Worm (Caenorhabditis elegans) whole organism, dauer: Measurements from ENCODE around the gene thn-2.

Experiments
- unc-62 ChIP-seq: sonication (generic microtip); optimal IDR thresholded peaks from 2 replicates; lab custom pipeline; 2017; ENCODE audit warnings: missing biosample characterization, missing genetic modification reagents, missing genetic modification characterization

thn-2 gene

ce11 chrIV:12382864-12383263, at the start of gene thn-2:
Gene thn-2 (plus strand): TSS chrIV:12383170.
- TF ChIP-seq unc-62 (GFP tag; lab: Kevin White, UChicago), result no peak

ce11 chrIV:12334142-12334541, 48.8 kb upstream of the thn-2 start:
- TF ChIP-seq unc-62 (GFP tag; lab: Kevin White, UChicago), result no peak

DNA sequence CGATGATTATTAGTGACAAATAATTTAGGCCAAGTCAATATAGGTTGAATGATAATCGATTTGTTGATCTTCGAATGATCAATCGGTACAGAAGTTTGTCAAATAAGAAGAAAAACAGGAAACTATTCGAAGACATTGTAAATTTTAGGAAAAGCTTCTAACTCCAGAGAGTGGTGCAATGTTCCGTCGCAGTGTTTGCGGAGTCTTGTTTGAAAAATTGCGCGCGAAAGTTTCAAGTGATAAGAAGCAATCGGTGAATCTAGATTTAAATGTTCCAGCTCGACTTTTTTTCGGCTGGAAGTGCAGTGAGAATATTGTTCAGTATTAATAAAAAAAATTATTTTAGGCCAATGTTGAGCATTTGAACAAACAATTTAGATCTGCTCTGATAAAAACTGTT, 48.3 kb upstream of the thn-2 start:
- no peak for TF ChIP-seq unc-62 (GFP tag; lab: Kevin White, UChicago)

- TF ChIP-seq unc-62 (GFP tag; lab: Kevin White, UChicago), result no peak
These were observed 47.7 kb upstream of the thn-2 start for ce11 chrIV:12335248-12335647.

- no peak for TF ChIP-seq unc-62 (GFP tag; lab: Kevin White, UChicago)
These were observed 47.2 kb upstream of the thn-2 start, which contains the start of gene F19B6.1 for ce11 chrIV:12335798-12336197. Gene F19B6.1 (minus strand): TSS chrIV:12336075.

DNA sequence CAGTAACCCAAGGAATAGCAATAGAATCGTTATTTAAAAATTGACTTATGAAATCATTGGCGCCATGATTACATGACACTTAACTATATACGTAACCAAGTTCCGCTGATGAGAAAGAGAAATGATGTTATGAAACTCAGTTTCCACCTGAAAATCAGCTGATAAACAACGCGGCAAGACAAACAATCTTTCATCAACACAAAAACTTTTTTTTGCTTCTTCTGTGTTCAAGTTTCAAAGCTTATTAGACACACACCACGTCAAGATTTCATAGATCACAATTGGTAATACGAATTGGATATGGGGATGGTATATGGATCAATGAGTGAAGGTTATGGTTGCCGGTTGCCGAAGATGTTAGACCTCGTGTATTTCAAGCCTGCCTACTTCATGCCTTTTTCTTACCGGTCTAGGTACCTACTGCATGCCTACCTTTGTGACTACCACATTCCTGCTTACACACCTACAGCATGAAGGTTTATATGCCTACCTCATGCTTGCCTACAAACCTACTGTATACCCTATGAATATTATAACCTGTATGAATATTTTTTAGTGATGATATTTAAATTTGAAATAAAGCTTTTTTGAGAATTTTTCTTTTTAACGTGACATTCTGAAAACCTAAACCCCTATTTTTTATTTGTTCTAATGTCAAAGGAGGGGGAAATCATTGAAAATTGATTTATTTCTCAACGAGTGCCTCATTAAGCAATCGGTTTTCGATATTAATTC, 45.9 kb upstream of the thn-2 start, which contains the start of the genes F19B6.10 and wht-5:
F19B6.10 (plus strand) TSS at position 301 of the 735 bp plus-strand sequence.
wht-5 (plus strand) TSS at position 685 of the 735 bp plus-strand sequence.
- no peak for TF ChIP-seq unc-62 (GFP tag; lab: Kevin White, UChicago)

DNA sequence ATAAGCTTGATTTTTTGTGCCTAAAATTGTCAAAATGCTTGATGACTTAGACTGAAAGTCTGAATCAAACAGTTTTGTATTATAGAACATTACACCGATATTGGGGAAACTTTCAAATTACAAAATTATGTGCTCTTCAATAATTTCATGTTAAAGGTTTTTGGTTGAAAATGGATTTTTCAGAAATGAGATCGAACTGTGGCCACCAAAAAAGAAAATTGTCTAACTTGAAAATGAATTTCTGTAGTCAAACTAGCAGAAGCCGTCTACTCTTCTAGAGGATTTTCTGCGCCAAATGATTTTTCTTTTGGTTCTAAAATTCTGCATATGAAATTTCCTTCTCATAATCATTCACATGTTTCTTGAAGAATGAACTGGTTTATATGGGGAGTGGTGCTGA, 42.1 kb upstream of the thn-2 start:
- TF ChIP-seq unc-62 (GFP tag; lab: Kevin White, UChicago), result no peak

ce11 chrIV:12349639-12350038, 33.3 kb upstream of the thn-2 start, which contains the start of gene best-22:
Gene best-22 (plus strand): TSS chrIV:12349939.
- TF ChIP-seq unc-62 (GFP tag; lab: Kevin White, UChicago), result no peak

DNA sequence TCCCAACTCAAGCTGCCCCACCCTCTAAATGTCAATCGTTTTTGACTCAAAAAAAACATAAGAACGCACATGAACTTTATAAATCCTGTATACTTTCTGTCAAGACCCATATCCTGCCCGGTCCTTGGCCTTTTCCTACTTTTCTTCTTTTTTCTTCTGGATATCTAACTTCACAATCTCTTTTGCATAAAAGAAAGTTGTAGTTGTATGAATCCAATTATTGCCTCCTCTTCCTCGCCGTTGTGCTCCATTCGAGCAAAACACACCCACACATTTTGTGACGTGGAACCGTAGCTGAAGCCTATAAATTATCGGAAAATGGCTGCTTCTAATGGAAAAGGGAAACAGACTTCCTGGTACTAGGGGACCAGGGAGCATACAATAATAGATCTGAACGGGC, 32.7 kb upstream of the thn-2 start:
- no peak for TF ChIP-seq unc-62 (GFP tag; lab: Kevin White, UChicago)

DNA sequence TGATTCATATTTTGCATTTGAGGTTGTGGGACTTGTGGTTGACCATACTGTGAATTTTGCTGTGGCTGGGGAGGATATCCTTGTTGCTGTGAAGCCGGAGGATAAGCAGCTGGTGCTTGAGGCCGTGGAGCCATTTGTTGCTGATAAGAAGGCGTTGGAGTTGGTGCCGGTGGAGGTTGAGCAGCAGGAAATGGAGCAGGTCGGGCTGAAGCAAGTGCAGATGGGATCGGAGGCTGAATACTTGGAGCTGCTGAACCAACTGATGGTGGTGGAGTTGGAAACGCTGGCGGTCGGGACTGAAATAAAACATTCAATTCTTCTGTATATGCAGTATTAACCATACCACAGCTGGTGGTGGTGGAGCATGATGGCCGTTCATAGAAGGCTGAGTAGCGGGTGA, 23.0 kb upstream of the thn-2 start:
- TF ChIP-seq unc-62 (GFP tag; lab: Kevin White, UChicago), result no peak

DNA sequence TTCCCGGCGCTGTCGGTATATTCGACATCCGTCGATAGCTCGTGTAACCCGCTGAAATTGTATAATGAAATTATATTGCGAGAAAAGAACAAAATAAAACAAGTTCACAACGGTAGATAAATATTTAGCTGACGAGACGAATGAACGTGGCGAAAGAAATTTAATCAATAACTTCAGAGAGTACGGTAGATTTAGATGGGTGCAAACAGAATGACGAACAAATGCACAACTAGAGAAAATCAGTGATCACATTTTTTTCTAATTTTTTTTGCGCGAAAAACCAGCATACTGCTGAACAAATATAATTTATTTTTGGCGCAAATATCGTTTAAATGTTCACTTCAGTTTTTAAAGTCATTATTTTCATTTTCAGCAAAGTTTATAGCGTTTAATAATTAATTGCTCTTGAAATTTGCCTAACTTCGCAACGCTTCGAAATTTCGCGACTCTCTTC, 22.2 kb upstream of the thn-2 start, which contains the start of gene sec-24.2:
sec-24.2 (minus strand) TSS at position 51 of the 454 bp plus-strand sequence.
- no peak for TF ChIP-seq unc-62 (GFP tag; lab: Kevin White, UChicago)

ce11 chrIV:12361392-12362092, 21.4 kb upstream of the thn-2 start, which contains the start of the genes ccr-4 and ZC518.8:
Gene ccr-4 (plus strand): TSS chrIV:12361542.
Gene ZC518.8 (minus strand): TSS chrIV:12361908.
- no peak for TF ChIP-seq unc-62 (GFP tag; lab: Kevin White, UChicago)

ce11 chrIV:12364964-12365363, 18.0 kb upstream of the thn-2 start:
- TF ChIP-seq unc-62 (GFP tag; lab: Kevin White, UChicago), result no peak

DNA sequence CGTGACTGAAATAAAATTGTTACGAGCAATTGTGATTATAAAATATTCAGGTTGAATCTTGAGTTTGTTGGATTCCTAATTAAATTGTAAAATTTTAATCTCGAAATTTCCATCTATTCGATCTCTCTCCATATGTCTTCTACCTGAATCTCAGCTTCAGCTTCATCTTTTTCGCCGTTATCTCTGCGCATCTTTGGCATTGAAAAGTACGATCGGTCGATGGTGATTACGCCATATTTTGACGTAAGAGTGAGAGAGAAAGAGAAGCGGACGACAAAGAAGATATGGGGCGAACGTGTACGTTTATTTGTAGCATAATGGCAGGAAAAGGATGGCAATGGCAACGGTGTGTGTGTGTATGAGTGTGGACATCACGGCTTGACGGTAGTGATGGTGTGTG, 16.4 kb upstream of the thn-2 start:
- no peak for TF ChIP-seq unc-62 (GFP tag; lab: Kevin White, UChicago)

ce11 chrIV:12371340-12371739, 11.6 kb upstream of the thn-2 start:
- no peak for TF ChIP-seq unc-62 (GFP tag; lab: Kevin White, UChicago)

DNA sequence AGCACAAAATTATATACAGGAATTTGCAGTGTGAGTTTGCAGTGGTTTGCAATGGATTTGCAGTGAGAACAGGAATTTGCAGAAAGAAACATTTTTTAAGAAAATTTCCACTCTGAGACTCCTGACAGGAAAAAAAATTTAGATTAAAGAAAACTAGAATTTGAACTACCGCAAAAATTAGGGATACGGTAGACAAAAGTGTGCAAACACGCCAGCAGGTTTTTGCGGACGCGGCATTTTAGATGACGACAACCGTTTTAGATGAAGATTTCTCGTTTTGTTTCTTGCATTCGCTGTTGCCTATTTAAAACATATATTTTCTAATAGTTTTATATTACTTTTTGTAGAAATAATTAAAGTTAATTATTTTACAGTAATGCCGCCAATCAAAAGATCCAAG, 11.1 kb upstream of the thn-2 start, which contains the start of gene wdr-46:
wdr-46 (plus strand) TSS at position 375 of the 400 bp plus-strand sequence.
- TF ChIP-seq unc-62 (GFP tag; lab: Kevin White, UChicago), result no peak
